Worm (Caenorhabditis elegans) whole organism, young adult: Measurements from ENCODE around the gene C54H2.4.
A peak's percentile ranks its signal among the peaks of the same experiment; 100 is the strongest.

Source experiments
- F57A8.1 ChIP-seq: fragments of 200-800 bp; sonication (Bioruptor generic); optimal IDR thresholded peaks from 2 replicates; lab custom pipeline; 2018; ENCODE audit warnings: mild to moderate bottlenecking, missing genetic modification characterization, moderate library complexity, missing compliant biosample characterization
- Y56A3A.18 ChIP-seq: fragments of 200-800 bp; sonication (Bioruptor generic); IDR thresholded peaks from 2 replicates; pipeline ENCODE4 v1.3.6; 2022; ENCODE audit warnings: missing genetic modification reagents, missing genetic modification characterization, missing compliant biosample characterization
- atf-7 ChIP-seq: sonication (generic microtip); optimal IDR thresholded peaks from 2 replicates; lab custom pipeline; 2017; ENCODE audit warnings: mild to moderate bottlenecking, missing genetic modification characterization, missing compliant biosample characterization
- ceh-91 ChIP-seq: fragments of 200-800 bp; sonication (Bioruptor generic); IDR thresholded peaks from 2 replicates; pipeline ENCODE4 v1.3.6; 2022; ENCODE audit warnings: missing genetic modification reagents, missing genetic modification characterization, missing compliant biosample characterization
- chd-7 ChIP-seq: sonication (generic microtip); optimal IDR thresholded peaks from 2 replicates; lab custom pipeline; 2016; ENCODE audit warnings: mild to moderate bottlenecking, missing genetic modification characterization, moderate library complexity, missing compliant biosample characterization
- lag-1 ChIP-seq: fragments of 200-800 bp; sonication (Bioruptor generic); IDR thresholded peaks from 2 replicates; pipeline ENCODE4 v1.3.6; 2022; ENCODE audit warnings: missing genetic modification reagents, missing genetic modification characterization, missing compliant biosample characterization
- madf-10 ChIP-seq: sonication (generic microtip); optimal IDR thresholded peaks from 2 replicates; lab custom pipeline; 2016; ENCODE audit warnings: mild to moderate bottlenecking, missing genetic modification characterization, missing compliant biosample characterization
- pbrm-1 ChIP-seq: fragments of 200-800 bp; sonication (Bioruptor generic); IDR thresholded peaks from 2 replicates; pipeline ENCODE4 v1.3.6; 2022; ENCODE audit warnings: missing genetic modification reagents, missing genetic modification characterization, missing compliant biosample characterization
- pha-4 ChIP-seq: fragments of 150-350 bp; sonication (generic microtip); optimal IDR thresholded peaks from 2 replicates; lab custom pipeline; 2014; ENCODE audit warnings: missing biosample characterization, missing genetic modification reagents, missing genetic modification characterization
- sdz-38 ChIP-seq: sonication (generic microtip); optimal IDR thresholded peaks from 2 replicates; lab custom pipeline; 2016; ENCODE audit warnings: missing genotype, missing genetic modification characterization, missing compliant biosample characterization
- snpc-1.1 ChIP-seq: sonication (generic microtip); optimal IDR thresholded peaks from 2 replicates; lab custom pipeline; 2017; ENCODE audit warnings: missing genetic modification characterization, mild to moderate bottlenecking, missing compliant biosample characterization, antibody characterized with exemption, moderate library complexity, missing genotype, missing genetic modification reagents; ENCODE audit not compliant: insufficient read depth
- unc-62 ChIP-seq: fragments of 150-350 bp; optimal IDR thresholded peaks from 2 replicates; lab custom pipeline; 2014; ENCODE audit warnings: missing biosample characterization, missing genetic modification reagents, missing genetic modification characterization

DNA sequence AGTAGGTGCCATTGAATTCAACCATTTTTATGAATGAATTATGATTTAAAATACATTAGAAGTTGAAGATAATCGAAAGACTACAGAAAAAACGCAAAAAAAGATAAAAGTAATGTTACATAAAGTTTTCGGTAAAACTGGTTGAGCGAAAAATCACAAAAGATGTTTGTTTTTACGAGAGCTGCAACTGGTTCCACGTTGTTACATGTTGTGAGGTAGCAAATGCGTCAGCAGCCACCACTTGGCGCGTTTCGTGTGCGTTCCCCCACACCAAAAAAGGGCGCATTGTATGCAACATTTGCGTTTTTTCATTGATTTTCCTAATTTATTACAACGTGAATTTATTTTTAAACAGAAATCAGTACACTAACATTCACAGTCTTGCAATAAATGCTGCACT, 11.6 kb upstream of the C54H2.4 start, which contains the start of gene gakh-1:
- TF ChIP-seq pbrm-1 (GFP tag; lab: Robert Waterston, UW) = peak; percentile 53; the same call in 1 of the 2 replicates
- no peak for TF ChIP-seq atf-7 (tag; lab: Kevin White, UChicago)
- TF ChIP-seq unc-62 = no peak
- no peak for TF ChIP-seq F57A8.1 (GFP tag; lab: Kevin White, UChicago)
- no peak for TF ChIP-seq snpc-1.1 (tag; lab: Kevin White, UChicago)
- no peak for TF ChIP-seq pha-4 (tag; lab: Kevin White, UChicago)
- no peak for TF ChIP-seq madf-10
- TF ChIP-seq sdz-38 (tag; lab: Kevin White, UChicago) = no peak
- no peak for TF ChIP-seq lag-1
- TF ChIP-seq ceh-91 = no peak
- TF ChIP-seq chd-7 (tag; lab: Kevin White, UChicago) = no peak
- no peak for TF ChIP-seq Y56A3A.18 (GFP tag; lab: Robert Waterston, UW)
